Worm (Caenorhabditis elegans) whole organism, L4/young adult: Measurements from ENCODE around the gene F59B2.15.

ENCODE experiments used
- W03F9.2 ChIP-seq: fragments of 150-350 bp; optimal IDR thresholded peaks from 2 replicates; lab custom pipeline; 2014; ENCODE audit warnings: missing biosample characterization, missing genetic modification characterization
- him-1 ChIP-seq: sonication (generic microtip); optimal IDR thresholded peaks from 2 replicates; lab custom pipeline; 2016; ENCODE audit warnings: missing genotype, missing genetic modification reagents, missing genetic modification characterization, missing compliant biosample characterization

- TF ChIP-seq W03F9.2 (no peak), him-1 (tag; lab: Kevin White, UChicago) (no peak)
These were observed 24.5 kb upstream of the F59B2.15 start, which contains the start of gene F59B2.13 for ce11 chrIII:9026951-9027350.
